Fruit fly (Drosophila melanogaster) whole organism, embryonic: Measurements from ENCODE around the gene fz4.

Experiments used
- ATbp ChIP-seq: fragments of 200-800 bp; sonication (Bioruptor generic); optimal IDR thresholded peaks from 2 replicates; lab custom pipeline; 2017; ENCODE audit warnings: missing biosample characterization, mild to moderate bottlenecking, missing genetic modification characterization, missing genetic modification reagents
- CG1024 ChIP-seq: fragments of 200-800 bp; sonication (Bioruptor generic); IDR thresholded peaks from 2 replicates; pipeline ENCODE4 v1.3.6; 2022; ENCODE audit warnings: missing biosample characterization, missing genetic modification characterization
- CG10267 ChIP-seq: fragments of 200-800 bp; sonication (Bioruptor generic); optimal IDR thresholded peaks from 2 replicates; lab custom pipeline; 2018; ENCODE audit warnings: missing biosample characterization, mild to moderate bottlenecking, missing genetic modification characterization, moderate library complexity
- CG10321 ChIP-seq: fragments of 200-800 bp; sonication (Bioruptor generic); IDR thresholded peaks from 2 replicates; pipeline ENCODE4 v1.3.6; 2022; ENCODE audit warnings: missing biosample characterization, missing genetic modification characterization
- CG10543 ChIP-seq: fragments of 200-800 bp; sonication (Bioruptor generic); optimal IDR thresholded peaks from 3 replicates; lab custom pipeline; 2017; ENCODE audit warnings: missing biosample characterization, mild to moderate bottlenecking, missing genetic modification characterization, moderate library complexity
- CG10979 ChIP-seq: fragments of 200-800 bp; sonication (Bioruptor generic); optimal IDR thresholded peaks from 2 replicates; lab custom pipeline; 2018; ENCODE audit warnings: missing biosample characterization, mild to moderate bottlenecking, missing genetic modification characterization, moderate library complexity
- CG12299 ChIP-seq: fragments of 200-800 bp; sonication (Bioruptor generic); optimal IDR thresholded peaks from 2 replicates; lab custom pipeline; 2018; ENCODE audit warnings: missing biosample characterization, mild to moderate bottlenecking, missing genetic modification characterization
- CG13424 ChIP-seq: fragments of 200-800 bp; sonication (Bioruptor generic); optimal IDR thresholded peaks from 2 replicates; lab custom pipeline; 2019; ENCODE audit warnings: missing biosample characterization, mild to moderate bottlenecking, missing genetic modification characterization, moderate library complexity
- CG14965 ChIP-seq: fragments of 200-800 bp; sonication (Bioruptor generic); optimal IDR thresholded peaks from 2 replicates; lab custom pipeline; 2016; ENCODE audit warnings: missing biosample characterization, missing genetic modification characterization, borderline replicate concordance
- CG15011 ChIP-seq: fragments of 200-800 bp; sonication (Bioruptor generic); optimal IDR thresholded peaks from 3 replicates; lab custom pipeline; 2018; ENCODE audit warnings: missing biosample characterization, mild to moderate bottlenecking, missing genetic modification characterization
- CG17359 ChIP-seq: fragments of 200-800 bp; sonication (Bioruptor generic); optimal IDR thresholded peaks from 3 replicates; lab custom pipeline; 2018; ENCODE audit warnings: missing biosample characterization, mild to moderate bottlenecking, missing genetic modification characterization, moderate library complexity
- CG18476 ChIP-seq: fragments of 200-800 bp; sonication (Bioruptor generic); optimal IDR thresholded peaks from 2 replicates; lab custom pipeline; 2016; ENCODE audit warnings: missing biosample characterization, mild to moderate bottlenecking, missing genetic modification characterization
- CG2116 ChIP-seq: fragments of 200-800 bp; sonication (Bioruptor generic); optimal IDR thresholded peaks from 3 replicates; lab custom pipeline; 2018; ENCODE audit warnings: missing biosample characterization, mild to moderate bottlenecking, missing genetic modification characterization
- CG30020 ChIP-seq: fragments of 200-800 bp; optimal IDR thresholded peaks from 2 replicates; lab custom pipeline; 2019; ENCODE audit warnings: missing biosample characterization, mild to moderate bottlenecking, missing genetic modification characterization, moderate library complexity
- CG31365 ChIP-seq: fragments of 200-800 bp; sonication (Bioruptor generic); optimal IDR thresholded peaks from 2 replicates; lab custom pipeline; 2018; ENCODE audit warnings: missing biosample characterization, mild to moderate bottlenecking, missing genetic modification characterization
- CG3726 ChIP-seq: fragments of 200-800 bp; sonication (Bioruptor generic); IDR thresholded peaks from 3 replicates; pipeline ENCODE4, ENCODE4 v1.3.6; 2022; ENCODE audit warnings: missing biosample characterization, missing genetic modification characterization
- CG4282 ChIP-seq: fragments of 200-800 bp; sonication (Bioruptor generic); optimal IDR thresholded peaks from 2 replicates; lab custom pipeline; 2016; ENCODE audit warnings: missing biosample characterization, missing genetic modification characterization
- CG5953 ChIP-seq: fragments of 200-800 bp; sonication (Bioruptor generic); IDR thresholded peaks from 2 replicates; pipeline ENCODE4 v1.3.6; 2022; ENCODE audit warnings: missing biosample characterization, missing genetic modification characterization
- CG6654 ChIP-seq: fragments of 200-800 bp; sonication (Bioruptor generic); optimal IDR thresholded peaks from 2 replicates; lab custom pipeline; 2017; ENCODE audit warnings: missing biosample characterization, mild to moderate bottlenecking, missing genetic modification characterization
- CG7372 ChIP-seq: fragments of 200-800 bp; sonication (Bioruptor generic); IDR thresholded peaks from 2 replicates; pipeline ENCODE4 v1.3.6; 2022; ENCODE audit warnings: missing biosample characterization, missing genetic modification characterization
- CG8089 ChIP-seq: fragments of 200-800 bp; sonication (Bioruptor generic); optimal IDR thresholded peaks from 3 replicates; lab custom pipeline; 2016; ENCODE audit warnings: missing biosample characterization, missing genetic modification characterization
- CTCF ChIP-seq: fragments of 200-800 bp; sonication (Bioruptor generic); optimal IDR thresholded peaks from 2 replicates; lab custom pipeline; 2017; ENCODE audit warnings: missing biosample characterization, mild to moderate bottlenecking, missing genetic modification characterization, moderate library complexity
- Chrac-16 ChIP-seq: fragments of 200-800 bp; sonication (Bioruptor generic); optimal IDR thresholded peaks from 3 replicates; lab custom pipeline; 2016; ENCODE audit warnings: missing biosample characterization, missing genetic modification characterization
- Dfd ChIP-seq, 2 experiments: fragments of >200 bp; optimal IDR thresholded peaks; 2 replicates each; lab custom pipeline; 2017; ENCODE audit warnings: missing biosample characterization in 2 of 2, missing genetic modification characterization in 2 of 2
- Fer2 ChIP-seq: fragments of 200-800 bp; sonication (Bioruptor generic); optimal IDR thresholded peaks from 2 replicates; lab custom pipeline; 2018; ENCODE audit warnings: missing biosample characterization, mild to moderate bottlenecking, missing genetic modification characterization, moderate library complexity
- HHEX ChIP-seq: fragments of 200-800 bp; sonication (Bioruptor generic); optimal IDR thresholded peaks from 3 replicates; lab custom pipeline; 2017; ENCODE audit warnings: missing biosample characterization, mild to moderate bottlenecking, missing genetic modification characterization, missing genetic modification reagents
- HmgZ ChIP-seq: fragments of 200-800 bp; sonication (Bioruptor generic); optimal IDR thresholded peaks from 2 replicates; lab custom pipeline; 2018; ENCODE audit warnings: missing biosample characterization, mild to moderate bottlenecking, missing genetic modification characterization
- Lim3 ChIP-seq: fragments of 200-800 bp; sonication (Bioruptor generic); IDR thresholded peaks from 2 replicates; pipeline ENCODE4 v1.3.6; 2022; ENCODE audit warnings: missing biosample characterization, missing genetic modification characterization
- NC2β ChIP-seq: fragments of 200-800 bp; sonication (Bioruptor generic); optimal IDR thresholded peaks from 2 replicates; lab custom pipeline; 2016; ENCODE audit warnings: missing biosample characterization, missing genetic modification characterization
- Neu2 ChIP-seq: fragments of 200-800 bp; sonication (Bioruptor generic); optimal IDR thresholded peaks from 3 replicates; lab custom pipeline; 2016; ENCODE audit warnings: missing biosample characterization, missing genetic modification characterization, borderline replicate concordance
- Rfx ChIP-seq: fragments of 200-800 bp; sonication (Bioruptor generic); IDR thresholded peaks from 2 replicates; pipeline ENCODE4 v1.3.6; 2022; ENCODE audit warnings: missing biosample characterization, missing genetic modification characterization
- Rx ChIP-seq: fragments of 200-800 bp; sonication (Bioruptor generic); IDR thresholded peaks from 2 replicates; pipeline ENCODE4 v1.3.6; 2022; ENCODE audit warnings: missing biosample characterization, missing genetic modification characterization
- Vsx1 ChIP-seq: fragments of 200-800 bp; sonication (Bioruptor generic); optimal IDR thresholded peaks from 2 replicates; lab custom pipeline; 2017; ENCODE audit warnings: missing biosample characterization, mild to moderate bottlenecking, missing genetic modification characterization, missing genetic modification reagents
- ac ChIP-seq: fragments of 200-800 bp; sonication (Bioruptor generic); optimal IDR thresholded peaks from 3 replicates; lab custom pipeline; 2017; ENCODE audit warnings: missing biosample characterization, mild to moderate bottlenecking, missing genetic modification characterization
- bcd ChIP-seq: fragments of 200-800 bp; sonication (Bioruptor generic); optimal IDR thresholded peaks from 2 replicates; lab custom pipeline; 2017; ENCODE audit warnings: missing biosample characterization, mild to moderate bottlenecking, missing genetic modification characterization
- dm ChIP-seq: fragments of 200-800 bp; sonication (Bioruptor generic); optimal IDR thresholded peaks from 3 replicates; lab custom pipeline; 2016; ENCODE audit warnings: missing biosample characterization, missing genetic modification characterization
- ems ChIP-seq: fragments of 200-800 bp; sonication (Bioruptor generic); optimal IDR thresholded peaks from 3 replicates; lab custom pipeline; 2016; ENCODE audit warnings: missing biosample characterization, missing genetic modification characterization
- gro ChIP-seq: fragments of 200-800 bp; sonication (Bioruptor generic); optimal IDR thresholded peaks from 2 replicates; lab custom pipeline; 2016; ENCODE audit warnings: missing biosample characterization, missing genetic modification characterization
- mld ChIP-seq: fragments of 200-800 bp; sonication (Bioruptor generic); IDR thresholded peaks from 3 replicates; pipeline ENCODE4 v1.3.6; 2022; ENCODE audit warnings: missing biosample characterization, missing genetic modification characterization; ENCODE audit not compliant: partially characterized antibody
- nmo ChIP-seq: fragments of 200-800 bp; sonication (Bioruptor generic); optimal IDR thresholded peaks from 2 replicates; lab custom pipeline; 2018; ENCODE audit warnings: missing biosample characterization, mild to moderate bottlenecking, missing genetic modification characterization, moderate library complexity
- peb ChIP-seq: fragments of 200-800 bp; sonication (Bioruptor generic); IDR thresholded peaks from 2 replicates; pipeline ENCODE4 v1.3.6; 2022; ENCODE audit warnings: missing biosample characterization, missing genetic modification characterization
- ro ChIP-seq: fragments of 200-800 bp; sonication (Bioruptor generic); IDR thresholded peaks from 2 replicates; pipeline ENCODE4 v1.3.6; 2022; ENCODE audit warnings: missing biosample characterization, missing genetic modification characterization
- sd ChIP-seq: fragments of 200-800 bp; sonication (Bioruptor generic); optimal IDR thresholded peaks from 3 replicates; lab custom pipeline; 2018; ENCODE audit warnings: missing biosample characterization, mild to moderate bottlenecking, missing genetic modification characterization, moderate library complexity
- sim ChIP-seq: fragments of 200-800 bp; sonication (Bioruptor generic); IDR thresholded peaks from 2 replicates; pipeline ENCODE4 v1.3.6; 2022; ENCODE audit warnings: missing biosample characterization, missing genetic modification characterization
- slp2 ChIP-seq: fragments of 200-800 bp; sonication (Bioruptor generic); optimal IDR thresholded peaks from 2 replicates; lab custom pipeline; 2016; ENCODE audit warnings: missing biosample characterization, missing genetic modification characterization
- so ChIP-seq: fragments of 200-800 bp; sonication (Bioruptor generic); IDR thresholded peaks from 3 replicates; pipeline ENCODE4 v1.3.6; 2022; ENCODE audit warnings: missing biosample characterization, missing genetic modification characterization
- toy ChIP-seq: fragments of 200-800 bp; sonication (Bioruptor generic); IDR thresholded peaks from 2 replicates; pipeline ENCODE4 v1.3.6; 2022; ENCODE audit warnings: missing biosample characterization, missing genetic modification characterization
- tup ChIP-seq: fragments of 200-800 bp; sonication (Bioruptor generic); optimal IDR thresholded peaks from 2 replicates; lab custom pipeline; 2016; ENCODE audit warnings: missing biosample characterization, mild to moderate bottlenecking, missing genetic modification characterization, moderate library complexity
- twi ChIP-seq: fragments of 200-800 bp; optimal IDR thresholded peaks from 2 replicates; lab custom pipeline; 2019; ENCODE audit warnings: missing biosample characterization, mild to moderate bottlenecking, missing genetic modification characterization, moderate library complexity
- zen2 ChIP-seq: fragments of 200-800 bp; sonication (Bioruptor generic); IDR thresholded peaks from 3 replicates; pipeline ENCODE4 v1.3.6; 2022; ENCODE audit warnings: missing biosample characterization, missing genetic modification characterization; ENCODE audit not compliant: partially characterized antibody

fz4 gene

DNA sequence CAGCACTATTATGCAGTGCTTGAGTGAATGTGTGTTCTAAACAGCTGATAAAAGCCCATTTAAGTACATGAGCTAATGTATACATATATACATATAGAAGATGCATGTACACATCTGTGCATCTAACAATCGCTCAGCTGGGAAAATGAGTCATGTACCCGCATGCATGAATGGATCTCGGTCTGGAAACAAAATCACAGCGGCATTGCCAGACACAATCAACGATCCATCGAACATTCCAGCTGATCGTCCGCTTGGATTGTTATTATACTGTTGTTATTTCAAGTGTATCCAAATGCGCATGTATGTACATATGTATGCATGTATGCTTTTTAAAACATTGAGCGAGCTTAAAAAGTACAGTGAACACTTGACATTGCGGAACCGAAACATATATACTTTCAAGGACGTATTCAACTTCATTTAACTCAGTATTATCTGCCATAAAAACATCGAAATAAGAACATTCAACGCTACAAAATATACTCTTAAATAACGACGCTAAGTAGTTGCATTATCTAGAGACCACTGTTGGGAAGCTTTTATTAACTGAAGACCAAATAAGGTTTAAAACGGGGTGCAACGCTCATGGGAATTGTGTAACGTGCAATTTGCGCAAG is 14.7 kb downstream of the fz4 start (continued):
- TF ChIP-seq nmo (GFP tag; lab: Kevin White, UChicago) (peak; percentile 72), Chrac-16 (GFP tag; lab: Kevin White, UChicago) (peak; percentile 59), dm (GFP tag; lab: Kevin White, UChicago) (peak; percentile 33), CG8089 (GFP tag; lab: Kevin White, UChicago) (peak; percentile 54), CG5953 (GFP tag; lab: Robert Waterston, UW) (peak; percentile 72), toy (GFP tag; lab: Robert Waterston, UW) (peak; percentile 43; the same call in 1 of the 2 replicates), CG2116 (peak; percentile 10), CG7372 (peak; percentile 75), bcd (peak; percentile 66), gro (GFP tag; lab: Kevin White, UChicago) (no peak), tup (GFP tag; lab: Kevin White, UChicago) (no peak), HHEX (peak; percentile 77), ems (peak; percentile 67), ATbp (GFP tag; lab: Kevin White, UChicago) (peak; percentile 52), CG30020 (tag; lab: Kevin White, UChicago) (peak; percentile 10), CG10979 (peak; percentile 71), CG10267 (peak; percentile 58), CG12299 (tag; lab: Kevin White, UChicago) (peak; percentile 63), CTCF (GFP tag; lab: Kevin White, UChicago) (peak; percentile 8), Vsx1 (no peak), peb (GFP tag; lab: Robert Waterston, UW) (peak; percentile 48; the same call in 1 of the 2 replicates), sim (GFP tag; lab: Robert Waterston, UW) (peak; percentile 41; the same call in 1 of the 2 replicates), CG15011 (GFP tag; lab: Kevin White, UChicago) (peak; percentile 53), CG18476 (GFP tag; lab: Kevin White, UChicago) (peak; percentile 63), slp2 (peak; percentile 58), so (GFP tag; lab: Robert Waterston, UW) (peak; percentile 47; the same call in 2 of the 3 replicates), twi (peak; percentile 16), CG10321 (GFP tag; lab: Robert Waterston, UW) (peak; percentile 30; the same call in 1 of the 2 replicates), Rfx (GFP tag; lab: Robert Waterston, UW) (peak; percentile 82), ro (GFP tag; lab: Robert Waterston, UW) (peak; percentile 27; the same call in 1 of the 2 replicates), HmgZ (peak; percentile 76), Neu2 (no peak), CG14965 (no peak), Lim3 (peak; percentile 50; the same call in 1 of the 2 replicates), CG1024 (GFP tag; lab: Robert Waterston, UW) (peak; percentile 59), CG17359 (tag; lab: Kevin White, UChicago) (peak; percentile 91), zen2 (GFP tag; lab: Robert Waterston, UW) (no peak), CG31365 (peak; percentile 53), mld (GFP tag; lab: Robert Waterston, UW) (no peak), CG3726 (0 out of 3 replicates have a peak, but pooled peaks have one; percentile 14), sd (peak; percentile 42), NC2β (GFP tag; lab: Kevin White, UChicago) (peak; percentile 55), ac (no peak), Dfd (GFP tag; optimal IDR thresholded peaks at IDR 0.05; lab: Kevin White, UChicago) (no peak), CG13424 (peak; percentile 91), Fer2 (tag; lab: Kevin White, UChicago) (peak; percentile 28), Rx (peak; percentile 68), CG4282 (GFP tag; lab: Kevin White, UChicago) (peak; percentile 20), CG10543 (GFP tag; lab: Kevin White, UChicago) (peak; percentile 78), CG6654 (GFP tag; lab: Kevin White, UChicago) (peak; percentile 28)
